Fruit fly (Drosophila melanogaster) whole organism, prepupa: Measurements from ENCODE around the gene CG15602.

Experiments used
- CG10669 ChIP-seq: fragments of 200-800 bp; sonication (Bioruptor generic); optimal IDR thresholded peaks from 3 replicates; lab custom pipeline; 2018; ENCODE audit warnings: missing biosample characterization, mild to moderate bottlenecking, missing genetic modification characterization, moderate library complexity
- CG11294 ChIP-seq: fragments of 200-800 bp; sonication (Bioruptor generic); IDR thresholded peaks from 2 replicates; pipeline ENCODE4 v1.3.6; 2022; ENCODE audit warnings: missing biosample characterization, missing genetic modification characterization
- CG11762 ChIP-seq: fragments of 200-800 bp; sonication (Bioruptor generic); optimal IDR thresholded peaks from 3 replicates; lab custom pipeline; 2016; ENCODE audit warnings: missing biosample characterization, missing genetic modification characterization; ENCODE audit not compliant: insufficient read depth
- CG15336 ChIP-seq: fragments of 200-800 bp; sonication (Bioruptor generic); IDR thresholded peaks from 2 replicates; pipeline ENCODE4 v1.3.6; 2022; ENCODE audit warnings: missing biosample characterization, missing genetic modification characterization
- CG1621 ChIP-seq: fragments of 200-800 bp; sonication (Bioruptor generic); optimal IDR thresholded peaks from 3 replicates; lab custom pipeline; 2018; ENCODE audit warnings: missing biosample characterization, mild to moderate bottlenecking, missing genetic modification characterization
- CG31627 ChIP-seq: fragments of 200-800 bp; sonication (Bioruptor generic); optimal IDR thresholded peaks from 3 replicates; lab custom pipeline; 2016; ENCODE audit warnings: missing biosample characterization, missing genetic modification characterization
- CG32006 ChIP-seq: fragments of 200-800 bp; sonication (Bioruptor generic); optimal IDR thresholded peaks from 3 replicates; lab custom pipeline; 2017; ENCODE audit warnings: missing biosample characterization, mild to moderate bottlenecking, missing genetic modification characterization
- CG4318 ChIP-seq: fragments of 200-800 bp; sonication (Bioruptor generic); optimal IDR thresholded peaks from 3 replicates; lab custom pipeline; 2017; ENCODE audit warnings: missing biosample characterization, mild to moderate bottlenecking, missing genetic modification characterization
- CG6163 ChIP-seq: fragments of 200-800 bp; sonication (Bioruptor generic); IDR thresholded peaks from 3 replicates; pipeline ENCODE4 v1.3.6; 2022; ENCODE audit warnings: missing biosample characterization, missing genetic modification characterization
- CG6276 ChIP-seq: fragments of 200-800 bp; sonication (Bioruptor generic); optimal IDR thresholded peaks from 2 replicates; lab custom pipeline; 2017; ENCODE audit warnings: missing biosample characterization, mild to moderate bottlenecking, missing genetic modification characterization
- CG6808 ChIP-seq: fragments of 200-800 bp; sonication (Bioruptor generic); optimal IDR thresholded peaks from 3 replicates; lab custom pipeline; 2017; ENCODE audit warnings: missing biosample characterization, missing genetic modification characterization, mild to moderate bottlenecking, moderate library complexity, missing genetic modification reagents
- CG6854 ChIP-seq: fragments of 200-800 bp; sonication (Bioruptor generic); optimal IDR thresholded peaks from 2 replicates; lab custom pipeline; 2017; ENCODE audit warnings: missing biosample characterization, mild to moderate bottlenecking, missing genetic modification characterization
- CG7368 ChIP-seq: fragments of 200-800 bp; sonication (Bioruptor generic); optimal IDR thresholded peaks from 3 replicates; lab custom pipeline; 2016; ENCODE audit warnings: missing biosample characterization, missing genetic modification characterization
- CG8319 ChIP-seq: fragments of 200-800 bp; sonication (Bioruptor generic); optimal IDR thresholded peaks from 3 replicates; lab custom pipeline; 2016; ENCODE audit warnings: missing biosample characterization, missing genetic modification characterization
- CG9139 ChIP-seq: fragments of 200-800 bp; sonication (Bioruptor generic); optimal IDR thresholded peaks from 3 replicates; lab custom pipeline; 2017; ENCODE audit warnings: missing biosample characterization, mild to moderate bottlenecking, missing genetic modification characterization
- Eip78C ChIP-seq: fragments of 200-800 bp; sonication (Bioruptor generic); peaks from one replicate; lab custom pipeline; 2016; ENCODE audit warnings: missing biosample characterization, missing genetic modification characterization
- Eip93F ChIP-seq: fragments of 200-800 bp; sonication (Bioruptor generic); optimal IDR thresholded peaks from 2 replicates; lab custom pipeline; 2016; ENCODE audit warnings: missing biosample characterization, mild to moderate bottlenecking, missing genetic modification characterization
- Gug ChIP-seq: fragments of 200-800 bp; sonication (Bioruptor generic); IDR thresholded peaks from 2 replicates; pipeline ENCODE4 v1.3.6; 2022; ENCODE audit warnings: missing biosample characterization, missing genetic modification characterization
- Hr38 ChIP-seq: sonication (Bioruptor generic); optimal IDR thresholded peaks from 2 replicates; lab custom pipeline; 2016; ENCODE audit warnings: missing biosample characterization, missing genetic modification characterization
- Met ChIP-seq: fragments of 200-800 bp; sonication (Bioruptor generic); optimal IDR thresholded peaks from 3 replicates; lab custom pipeline; 2016; ENCODE audit warnings: missing biosample characterization, missing genetic modification characterization
- Sox102F ChIP-seq: fragments of 200-800 bp; sonication (Bioruptor generic); optimal IDR thresholded peaks from 2 replicates; lab custom pipeline; 2016; ENCODE audit warnings: missing biosample characterization, mild to moderate bottlenecking, missing genetic modification characterization
- Sox15 ChIP-seq: fragments of 200-800 bp; sonication (Bioruptor generic); optimal IDR thresholded peaks from 3 replicates; lab custom pipeline; 2016; ENCODE audit warnings: missing biosample characterization, missing genetic modification characterization
- achi ChIP-seq: fragments of 200-800 bp; sonication (Bioruptor generic); optimal IDR thresholded peaks from 3 replicates; lab custom pipeline; 2016; ENCODE audit warnings: missing biosample characterization, missing genetic modification characterization
- cyc ChIP-seq: fragments of 200-800 bp; sonication (Bioruptor generic); optimal IDR thresholded peaks from 3 replicates; lab custom pipeline; 2016; ENCODE audit warnings: missing biosample characterization, missing genetic modification characterization
- dsx ChIP-seq: fragments of 200-800 bp; optimal IDR thresholded peaks from 3 replicates; lab custom pipeline; 2019; ENCODE audit warnings: missing biosample characterization, mild to moderate bottlenecking, missing genetic modification characterization, moderate library complexity; ENCODE audit not compliant: poor library complexity, severe bottlenecking
- fd85E ChIP-seq: fragments of 200-800 bp; sonication (Bioruptor generic); optimal IDR thresholded peaks from 3 replicates; lab custom pipeline; 2016; ENCODE audit warnings: missing biosample characterization, missing genetic modification characterization
- fkh ChIP-seq: fragments of 200-800 bp; sonication (Bioruptor generic); optimal IDR thresholded peaks from 3 replicates; lab custom pipeline; 2017; ENCODE audit warnings: missing biosample characterization, mild to moderate bottlenecking, missing genetic modification characterization, moderate library complexity
- salr ChIP-seq, 2 experiments: fragments of 200-800 bp; sonication (Bioruptor generic); optimal IDR thresholded peaks; 3 replicates each; lab custom pipeline; 2016 to 2018; ENCODE audit warnings: missing biosample characterization in 2 of 2, missing genetic modification characterization in 2 of 2, mild to moderate bottlenecking in 1 of 2
- spab ChIP-seq: fragments of 200-800 bp; sonication (Bioruptor generic); optimal IDR thresholded peaks from 2 replicates; lab custom pipeline; 2017; ENCODE audit warnings: missing biosample characterization, mild to moderate bottlenecking, missing genetic modification characterization, missing genetic modification reagents
- ss ChIP-seq, 2 experiments: fragments of 200-800 bp; sonication (Bioruptor generic); optimal IDR thresholded peaks; 2 replicates in 1 of 2; 3 replicates in 1 of 2; lab custom pipeline; 2017 to 2018; ENCODE audit warnings: mild to moderate bottlenecking in 2 of 2, missing biosample characterization in 2 of 2, missing genetic modification characterization in 2 of 2, moderate library complexity in 1 of 2
- svp ChIP-seq: fragments of 200-800 bp; sonication (Bioruptor generic); peaks from one replicate; lab custom pipeline; 2016; ENCODE audit warnings: missing biosample characterization, missing genetic modification characterization
- topi ChIP-seq: fragments of 200-800 bp; sonication (Bioruptor generic); optimal IDR thresholded peaks from 3 replicates; lab custom pipeline; 2016; ENCODE audit warnings: missing biosample characterization, missing genetic modification characterization

Gene CG15602

DNA sequence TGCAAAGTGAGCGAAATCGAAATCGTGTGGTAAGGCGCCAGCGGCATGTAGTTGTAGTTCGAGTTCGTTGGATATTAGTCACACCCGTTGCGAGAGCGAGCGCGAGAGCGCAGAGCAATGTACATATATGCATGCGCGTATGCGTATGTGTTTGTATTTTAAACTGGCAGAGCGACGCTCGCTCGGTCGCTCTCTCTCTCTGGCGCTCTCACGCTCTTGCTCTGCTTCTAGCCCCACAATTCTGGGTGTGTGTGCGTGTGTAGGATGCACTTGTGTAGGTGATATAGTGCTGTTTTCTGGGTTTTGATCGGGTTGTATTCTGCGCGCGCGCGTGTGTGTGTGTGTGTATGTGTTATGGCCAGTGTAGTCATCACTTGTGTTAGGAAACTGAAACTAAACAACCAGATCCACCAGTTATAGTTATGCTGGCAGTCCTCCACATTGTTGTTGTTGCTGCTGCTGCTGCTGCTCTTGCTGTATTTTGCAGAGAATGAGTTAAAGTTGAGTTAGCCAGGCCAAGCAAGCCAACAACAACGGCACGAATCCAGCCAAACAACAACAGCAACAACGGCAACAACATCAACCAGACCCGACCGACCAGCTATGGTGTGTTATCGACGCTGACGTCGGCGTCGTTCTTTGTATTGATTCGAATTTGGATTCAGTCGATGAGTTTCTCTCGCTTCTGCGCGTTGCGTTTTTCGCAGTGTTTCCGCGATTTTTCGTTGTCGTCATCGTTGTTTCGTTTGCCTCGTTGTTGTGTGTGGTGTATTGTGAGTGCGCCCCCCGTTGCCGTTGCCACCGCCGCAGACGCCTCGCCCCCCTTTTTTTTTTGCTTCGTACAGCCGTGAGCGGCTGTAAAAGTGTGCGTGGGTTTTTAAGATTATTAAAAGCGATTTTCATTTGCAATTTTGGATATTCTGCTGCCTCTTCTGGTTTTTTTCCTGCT lies 12.7 kb downstream of the CG15602 start (continued):
- TF ChIP-seq Hr38 (GFP tag; lab: Kevin White, UChicago) (no peak), CG6854 (GFP tag; lab: Kevin White, UChicago) (peak; percentile 56), fkh (GFP tag; lab: Kevin White, UChicago) (peak; percentile 25), Met (peak; percentile 29), CG6808 (GFP tag; lab: Kevin White, UChicago) (peak; percentile 22), svp (GFP tag; lab: Kevin White, UChicago) (peak; percentile 44), ss (GFP tag; optimal IDR thresholded peaks at IDR 0.05; lab: Kevin White, UChicago) (peak; percentile 2 to 11), CG31627 (GFP tag; lab: Kevin White, UChicago) (no peak), spab (GFP tag; lab: Kevin White, UChicago) (no peak), CG32006 (GFP tag; lab: Kevin White, UChicago) (no peak), CG9139 (GFP tag; lab: Kevin White, UChicago) (peak; percentile 1), salr (GFP tag; optimal IDR thresholded peaks at IDR 0.05; lab: Kevin White, UChicago) (no peak), CG6163 (peak; percentile 62)

DNA sequence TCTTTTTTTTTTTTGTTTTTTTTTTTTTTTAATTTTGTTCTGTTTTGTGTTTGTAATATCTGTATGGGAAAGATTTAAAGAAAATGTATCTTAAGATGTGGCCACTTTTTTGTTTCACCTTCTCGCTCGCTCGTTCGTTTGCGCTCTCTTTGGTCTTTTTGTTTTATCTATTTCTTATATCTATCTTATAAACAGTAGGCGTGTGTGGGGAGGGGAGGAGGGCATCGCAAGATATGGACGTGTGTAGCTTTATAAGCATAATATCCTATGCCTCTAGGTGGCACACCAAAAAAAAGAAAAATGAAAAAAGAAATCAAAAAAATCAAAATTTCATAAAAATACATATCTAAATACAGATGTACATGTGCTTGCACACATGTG lies 13.4 kb downstream of the CG15602 start:
- TF ChIP-seq salr (GFP tag; optimal IDR thresholded peaks at IDR 0.05; lab: Kevin White, UChicago) (peak in 1 of 2 experiments; percentile 10), CG4318 (no peak)

DNA sequence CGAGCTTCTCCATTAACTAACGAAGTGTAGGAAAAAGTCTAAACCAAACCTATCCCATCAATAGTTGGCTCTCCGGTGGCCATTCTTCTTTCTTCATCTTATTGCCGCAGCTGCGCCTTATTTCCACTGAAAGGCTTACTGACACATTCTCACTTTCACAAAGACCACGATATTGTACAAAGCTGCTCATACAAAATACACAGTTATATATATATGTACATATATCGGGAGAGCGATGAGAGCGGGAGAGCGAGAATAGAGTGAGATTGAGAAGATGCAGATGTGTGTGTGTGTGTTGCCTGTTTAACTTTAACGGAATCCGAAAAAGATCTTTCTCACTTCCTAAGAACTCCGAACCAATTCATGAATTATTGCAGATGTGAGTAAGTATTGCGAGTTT lies 14.0 kb downstream of the CG15602 start:
- TF ChIP-seq Sox102F (GFP tag; lab: Kevin White, UChicago) (peak; percentile 8), CG1621 (peak; percentile 61), CG6276 (GFP tag; lab: Kevin White, UChicago) (no peak), CG10669 (no peak), CG6854 (GFP tag; lab: Kevin White, UChicago) (peak; percentile 25), fkh (GFP tag; lab: Kevin White, UChicago) (peak; percentile 16), salr (GFP tag; optimal IDR thresholded peaks at IDR 0.05; lab: Kevin White, UChicago) (no peak), dsx (GFP tag; lab: Kevin White, UChicago) (peak; percentile 3)

DNA sequence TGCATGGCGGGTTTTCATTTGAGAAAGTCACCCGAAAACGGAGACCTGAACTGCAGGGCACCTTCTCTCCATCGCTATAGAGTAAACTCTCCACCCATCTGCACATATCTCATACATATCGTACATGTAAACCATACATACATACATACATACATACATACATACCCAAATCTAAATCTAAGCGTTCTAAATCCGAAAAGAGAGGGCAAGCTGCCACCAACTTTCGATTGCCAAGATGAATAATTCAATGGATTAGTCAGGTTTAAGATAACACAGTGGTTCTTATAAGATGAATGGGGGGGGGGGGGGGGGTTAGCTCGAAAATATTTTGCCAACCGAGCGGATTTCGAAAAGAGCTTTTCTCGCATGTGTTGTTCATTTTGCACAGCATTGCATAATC lies 15.3 kb downstream of the CG15602 start:
- TF ChIP-seq fd85E (GFP tag; lab: Kevin White, UChicago) (no peak), Eip78C (GFP tag; lab: Kevin White, UChicago) (no peak), CG1621 (no peak), dsx (GFP tag; lab: Kevin White, UChicago) (no peak), Hr38 (GFP tag; lab: Kevin White, UChicago) (no peak), salr (GFP tag; optimal IDR thresholded peaks at IDR 0.05; lab: Kevin White, UChicago) (no peak), CG7368 (GFP tag; lab: Kevin White, UChicago) (no peak), achi (GFP tag; lab: Kevin White, UChicago) (no peak), svp (GFP tag; lab: Kevin White, UChicago) (no peak), CG8319 (GFP tag; lab: Kevin White, UChicago) (no peak), Gug (GFP tag; lab: Robert Waterston, UW) (no peak), CG11762 (GFP tag; lab: Kevin White, UChicago) (no peak), CG9139 (GFP tag; lab: Kevin White, UChicago) (no peak), CG10669 (no peak), CG11294 (GFP tag; lab: Robert Waterston, UW) (no peak), Eip93F (no peak), CG15336 (GFP tag; lab: Robert Waterston, UW) (no peak)
- TF ChIP-seq, all 60 proteins: peak for 0

DNA sequence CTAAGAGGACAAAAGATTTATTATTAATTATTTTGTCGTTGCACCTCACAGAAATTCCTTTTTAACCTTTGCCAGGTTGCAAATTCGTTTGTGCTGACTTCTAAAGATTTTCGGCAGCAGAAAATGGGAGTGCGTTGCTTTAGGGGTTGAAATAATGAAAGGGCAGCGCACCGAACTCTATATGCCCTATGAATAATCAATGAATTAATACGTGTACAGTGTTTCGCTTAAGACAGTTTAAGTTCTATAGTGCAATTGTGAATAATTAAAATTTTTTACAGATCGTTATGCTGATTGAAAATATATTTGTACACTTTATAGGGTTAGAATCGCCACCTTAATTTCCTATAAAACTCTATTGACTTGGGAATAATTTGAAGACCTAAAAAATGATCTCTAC lies 16.9 kb downstream of the CG15602 start:
- TF ChIP-seq Eip78C (GFP tag; lab: Kevin White, UChicago) (peak; percentile 19), Sox15 (no peak), cyc (GFP tag; lab: Kevin White, UChicago) (no peak), topi (GFP tag; lab: Kevin White, UChicago) (no peak), CG8319 (GFP tag; lab: Kevin White, UChicago) (no peak)
